Worm (Caenorhabditis elegans) whole organism, L2 larva: ENCODE data around the gene soc-2.

Source experiments
- C34F6.9 ChIP-seq: fragments of 150-350 bp; optimal IDR thresholded peaks from 2 replicates; lab custom pipeline; 2014; ENCODE audit warnings: missing biosample characterization, missing genetic modification characterization
- F13H6.1 ChIP-seq: sonication (generic microtip); optimal IDR thresholded peaks from 2 replicates; lab custom pipeline; 2016; ENCODE audit warnings: missing genetic modification characterization, missing compliant biosample characterization
- R02D3.7 ChIP-seq: fragments of 150-350 bp; optimal IDR thresholded peaks from 2 replicates; lab custom pipeline; 2014; ENCODE audit warnings: missing biosample characterization, missing genetic modification characterization
- Y55F3AM.14 ChIP-seq: fragments of 200-800 bp; sonication (Bioruptor generic); optimal IDR thresholded peaks from 2 replicates; lab custom pipeline; 2018; ENCODE audit warnings: mild to moderate bottlenecking, missing genetic modification characterization, missing compliant biosample characterization
- ZK546.5 ChIP-seq: sonication (generic microtip); optimal IDR thresholded peaks from 2 replicates; lab custom pipeline; 2017; ENCODE audit warnings: missing biosample characterization, missing genetic modification characterization
- alr-1 ChIP-seq: fragments of 150-350 bp; optimal IDR thresholded peaks from 2 replicates; lab custom pipeline; 2014; ENCODE audit warnings: missing biosample characterization, missing genetic modification characterization
- blmp-1 ChIP-seq: sonication (generic microtip); optimal IDR thresholded peaks from 2 replicates; lab custom pipeline; 2017; ENCODE audit warnings: missing genetic modification characterization, mild to moderate bottlenecking, missing compliant biosample characterization, antibody characterized with exemption, moderate library complexity; ENCODE audit not compliant: insufficient read depth
- ceh-16 ChIP-seq: fragments of 150-350 bp; optimal IDR thresholded peaks from 2 replicates; lab custom pipeline; 2014; ENCODE audit warnings: missing biosample characterization, missing genetic modification characterization
- ceh-82 ChIP-seq: fragments of 150-350 bp; optimal IDR thresholded peaks from 2 replicates; lab custom pipeline; 2014; ENCODE audit warnings: missing biosample characterization, missing genetic modification characterization
- crh-2 ChIP-seq: sonication (generic microtip); optimal IDR thresholded peaks from 2 replicates; lab custom pipeline; 2017; ENCODE audit warnings: missing biosample characterization, missing genetic modification characterization
- elt-1 ChIP-seq: fragments of 150-350 bp; optimal IDR thresholded peaks from 2 replicates; lab custom pipeline; 2014; ENCODE audit warnings: missing biosample characterization, missing genetic modification characterization
- elt-3 ChIP-seq: sonication (generic microtip); optimal IDR thresholded peaks from 2 replicates; lab custom pipeline; 2017; ENCODE audit warnings: missing biosample characterization, missing genetic modification characterization
- fos-1 ChIP-seq: fragments of 150-350 bp; optimal IDR thresholded peaks from 2 replicates; lab custom pipeline; 2014; ENCODE audit warnings: missing biosample characterization, missing genetic modification characterization
- gmeb-1 ChIP-seq: fragments of 150-350 bp; optimal IDR thresholded peaks from 2 replicates; lab custom pipeline; 2014; ENCODE audit warnings: missing biosample characterization, missing genetic modification characterization
- lin-11 ChIP-seq: fragments of 150-350 bp; sonication (generic microtip); optimal IDR thresholded peaks from 2 replicates; lab custom pipeline; 2014; ENCODE audit warnings: missing biosample characterization, missing genetic modification characterization, inconsistent platforms, mixed read lengths
- lin-13 ChIP-seq: fragments of 150-350 bp; optimal IDR thresholded peaks from 2 replicates; lab custom pipeline; 2014; ENCODE audit warnings: missing biosample characterization, missing genetic modification reagents, missing genetic modification characterization
- lin-39 ChIP-seq: fragments of 150-350 bp; optimal IDR thresholded peaks from 2 replicates; lab custom pipeline; 2014; ENCODE audit warnings: missing biosample characterization, missing genetic modification reagents, missing genetic modification characterization
- lsy-2 ChIP-seq, 2 experiments: fragments of 150-350 bp in 1 of 2; sonication (generic microtip) in 1 of 2; optimal IDR thresholded peaks; 2 replicates each; lab custom pipeline; 2014 to 2017; ENCODE audit warnings: missing biosample characterization in 2 of 2, missing genetic modification characterization in 2 of 2
- mab-5 ChIP-seq: fragments of 150-350 bp; optimal IDR thresholded peaks from 2 replicates; lab custom pipeline; 2014; ENCODE audit warnings: missing biosample characterization, missing genetic modification characterization
- mbf-1 ChIP-seq: sonication (generic microtip); optimal IDR thresholded peaks from 2 replicates; lab custom pipeline; 2017; ENCODE audit warnings: missing biosample characterization, missing genetic modification characterization
- mdl-1 ChIP-seq, 2 experiments: fragments of 150-350 bp in 1 of 2; sonication (generic microtip) in 1 of 2; optimal IDR thresholded peaks; 2 replicates each; lab custom pipeline; 2017; ENCODE audit warnings: missing biosample characterization in 2 of 2, missing genetic modification characterization in 2 of 2
- nhr-10 ChIP-seq: sonication (generic microtip); optimal IDR thresholded peaks from 2 replicates; lab custom pipeline; 2017; ENCODE audit warnings: missing biosample characterization, missing genetic modification characterization
- nhr-12 ChIP-seq: fragments of 150-350 bp; optimal IDR thresholded peaks from 2 replicates; lab custom pipeline; 2014; ENCODE audit warnings: missing biosample characterization, missing genetic modification characterization
- nhr-129 ChIP-seq: fragments of 150-350 bp; optimal IDR thresholded peaks from 2 replicates; lab custom pipeline; 2014; ENCODE audit warnings: missing biosample characterization, missing genetic modification characterization
- nhr-21 ChIP-seq: fragments of 150-350 bp; optimal IDR thresholded peaks from 2 replicates; lab custom pipeline; 2014; ENCODE audit warnings: missing biosample characterization, missing genetic modification characterization
- nhr-23 ChIP-seq: fragments of 150-350 bp; optimal IDR thresholded peaks from 2 replicates; lab custom pipeline; 2014; ENCODE audit warnings: missing biosample characterization, missing genetic modification reagents, missing genetic modification characterization
- nhr-25 ChIP-seq: fragments of 150-350 bp; sonication (generic microtip); optimal IDR thresholded peaks from 3 replicates; lab custom pipeline; 2014; ENCODE audit warnings: missing biosample characterization, missing genetic modification characterization
- nhr-6 ChIP-seq: fragments of 150-350 bp; optimal IDR thresholded peaks from 2 replicates; lab custom pipeline; 2014; ENCODE audit warnings: missing biosample characterization, missing genetic modification characterization
- nhr-77 ChIP-seq: fragments of 150-350 bp; optimal IDR thresholded peaks from 2 replicates; lab custom pipeline; 2014; ENCODE audit warnings: missing biosample characterization, missing genetic modification characterization
- peb-1 ChIP-seq: fragments of 150-350 bp; optimal IDR thresholded peaks from 2 replicates; lab custom pipeline; 2014; ENCODE audit warnings: missing biosample characterization, missing genetic modification characterization
- sma-3 ChIP-seq: sonication (generic microtip); optimal IDR thresholded peaks from 2 replicates; lab custom pipeline; 2016; ENCODE audit warnings: missing genetic modification reagents, missing genetic modification characterization, missing compliant biosample characterization
- sma-9 ChIP-seq, 2 experiments: fragments of 150-350 bp in 1 of 2; sonication (generic microtip) in 1 of 2; optimal IDR thresholded peaks; 2 replicates each; lab custom pipeline; 2014 to 2016; ENCODE audit warnings: missing genetic modification characterization in 2 of 2, mild to moderate bottlenecking in 1 of 2, missing biosample characterization in 1 of 2, missing compliant biosample characterization in 1 of 2, missing genetic modification reagents in 1 of 2, moderate library complexity in 1 of 2
- unc-39 ChIP-seq: fragments of 150-350 bp; optimal IDR thresholded peaks from 2 replicates; lab custom pipeline; 2014; ENCODE audit warnings: missing biosample characterization, missing genetic modification characterization
- unc-55 ChIP-seq: fragments of 150-350 bp; sonication (generic microtip); optimal IDR thresholded peaks from 3 replicates; lab custom pipeline; 2014; ENCODE audit warnings: missing biosample characterization, missing genetic modification reagents, missing genetic modification characterization
- zag-1 ChIP-seq: fragments of 150-350 bp; optimal IDR thresholded peaks from 2 replicates; lab custom pipeline; 2014; ENCODE audit warnings: missing biosample characterization, missing genetic modification characterization
- ztf-1 ChIP-seq: fragments of 200-800 bp; sonication (Bioruptor generic); conservative IDR thresholded peaks from 2 replicates; pipeline ENCODE4 v1.3.6; 2022; ENCODE audit warnings: missing genetic modification characterization, missing compliant biosample characterization
- ztf-11 ChIP-seq: sonication (generic microtip); optimal IDR thresholded peaks from 2 replicates; lab custom pipeline; 2017; ENCODE audit warnings: missing biosample characterization, missing genetic modification characterization
- ztf-4 ChIP-seq: fragments of 150-350 bp; optimal IDR thresholded peaks from 2 replicates; lab custom pipeline; 2014; ENCODE audit warnings: missing biosample characterization, missing genetic modification characterization

The soc-2 gene

DNA sequence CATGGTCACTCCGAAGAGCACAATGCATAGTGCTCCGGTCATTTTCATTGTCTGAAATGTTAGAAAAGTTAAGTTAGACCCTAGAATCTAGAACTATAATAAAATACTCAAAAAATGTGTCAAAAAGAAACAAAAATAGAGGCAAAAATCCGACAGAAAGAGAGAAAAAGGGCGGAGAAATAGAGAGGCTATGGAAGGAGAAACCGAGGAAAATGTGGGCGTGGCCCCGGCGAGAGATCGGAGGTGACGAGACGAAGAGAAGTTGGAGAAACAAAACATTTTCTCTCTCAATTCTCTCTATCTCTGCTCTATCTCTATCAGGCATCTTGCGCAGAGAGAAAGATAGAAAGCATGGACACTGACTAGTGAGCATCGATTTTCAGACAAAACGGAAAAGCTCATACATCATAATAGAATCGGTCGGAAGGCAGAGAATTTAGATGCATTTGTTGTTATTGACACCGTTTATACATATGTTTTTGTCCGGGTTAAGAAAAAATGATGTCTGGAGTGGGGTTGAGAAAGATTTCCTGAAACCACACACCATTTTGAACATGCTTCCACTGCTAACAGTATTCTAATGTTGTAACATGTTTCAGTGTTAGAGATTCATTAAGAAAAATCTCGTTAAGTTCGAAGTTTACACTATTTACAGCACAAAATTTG lies 48.9 kb downstream of the soc-2 start, which contains the start of gene C02B10.3 (continued):
- peak in 1 of 2 experiments; percentile 68 for TF ChIP-seq lsy-2 (tag; optimal IDR thresholded peaks at IDR 0.05; lab: Kevin White, UChicago)
- no peak for TF ChIP-seq ZK546.5 (tag; lab: Kevin White, UChicago)
- TF ChIP-seq lin-11: peak; percentile 18
- no peak for TF ChIP-seq unc-39 (tag; lab: Kevin White, UChicago)
- no peak for TF ChIP-seq nhr-10 (tag; lab: Kevin White, UChicago)
- peak; percentile 24 for TF ChIP-seq F13H6.1
- TF ChIP-seq mbf-1 (tag; lab: Kevin White, UChicago): no peak
- no peak for TF ChIP-seq gmeb-1 (tag; lab: Kevin White, UChicago)

DNA sequence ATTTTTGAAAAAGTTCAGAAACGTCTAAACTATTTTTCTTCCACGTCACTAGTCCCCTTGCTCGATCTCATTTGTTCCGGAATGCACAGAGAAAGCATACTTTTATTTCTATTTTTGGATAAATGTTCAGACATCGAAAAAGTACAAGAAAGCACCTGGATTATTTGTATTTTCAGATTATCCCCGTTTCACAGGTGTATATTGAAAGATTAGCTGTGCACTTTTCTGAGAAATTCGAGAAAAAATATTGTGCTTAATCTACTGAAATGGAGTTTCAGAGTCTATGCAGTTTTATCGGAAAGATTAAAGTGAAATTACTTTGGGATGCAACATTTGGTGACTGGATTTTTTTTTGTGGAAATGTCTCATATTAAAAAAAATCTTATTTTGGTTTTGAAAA lies 50.3 kb downstream of the soc-2 start:
- TF ChIP-seq lin-11 (no peak), mab-5 (tag; lab: Kevin White, UChicago) (no peak), mdl-1 (tag; optimal IDR thresholded peaks at IDR 0.05; lab: Kevin White, UChicago) (no peak), alr-1 (no peak), ceh-16 (tag; lab: Kevin White, UChicago) (no peak), lsy-2 (tag; optimal IDR thresholded peaks at IDR 0.05; lab: Kevin White, UChicago) (no peak)

DNA sequence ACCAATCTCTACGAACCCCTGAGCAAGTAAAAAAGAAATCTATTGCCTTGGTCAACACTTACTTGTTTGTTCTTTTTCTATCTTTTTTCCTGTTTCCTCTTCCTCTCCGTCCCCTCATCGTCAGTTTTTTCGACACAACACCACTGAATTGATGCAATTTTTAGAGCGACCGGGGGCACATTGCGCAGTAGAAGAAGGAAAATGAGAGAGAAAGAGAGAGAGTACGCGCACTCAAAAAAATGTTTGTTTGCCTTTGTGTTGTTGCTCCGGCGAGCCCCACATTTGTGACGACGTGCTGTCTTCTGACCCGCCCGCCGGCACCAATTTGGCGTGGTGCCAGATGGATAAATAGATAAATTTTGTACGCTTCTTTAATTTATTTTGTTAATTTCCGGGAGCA lies 52.1 kb downstream of the soc-2 start:
- TF ChIP-seq elt-1 (tag; lab: Kevin White, UChicago) (no peak), ztf-4 (tag; lab: Kevin White, UChicago) (peak; percentile 43), crh-2 (peak; percentile 0), lin-39 (tag; lab: Kevin White, UChicago) (no peak), nhr-129 (tag; lab: Kevin White, UChicago) (peak; percentile 64), nhr-77 (no peak), C34F6.9 (tag; lab: Kevin White, UChicago) (peak; percentile 39), Y55F3AM.14 (peak; percentile 66), sma-9 (GFP tag; optimal IDR thresholded peaks at IDR 0.05; lab: Kevin White, UChicago) (peak; percentile 16), sma-9 (tag; optimal IDR thresholded peaks at IDR 0.05; lab: Kevin White, UChicago) (no peak), nhr-25 (tag; lab: Kevin White, UChicago) (no peak), mdl-1 (tag; optimal IDR thresholded peaks at IDR 0.05; lab: Kevin White, UChicago) (no peak), nhr-6 (tag; lab: Kevin White, UChicago) (no peak), ceh-16 (tag; lab: Kevin White, UChicago) (no peak), unc-55 (GFP tag; lab: Kevin White, UChicago) (peak; percentile 5), nhr-21 (tag; lab: Kevin White, UChicago) (no peak), blmp-1 (tag; lab: Kevin White, UChicago) (no peak), ztf-1 (GFP tag; lab: Robert Waterston, UW) (no peak), nhr-10 (tag; lab: Kevin White, UChicago) (no peak), zag-1 (tag; lab: Kevin White, UChicago) (peak; percentile 37), mbf-1 (tag; lab: Kevin White, UChicago) (no peak), lin-11 (peak; percentile 41), lsy-2 (tag; optimal IDR thresholded peaks at IDR 0.05; lab: Kevin White, UChicago) (peak in 1 of 2 experiments; percentile 39), nhr-12 (tag; lab: Kevin White, UChicago) (no peak), fos-1 (tag; lab: Kevin White, UChicago) (no peak), unc-39 (tag; lab: Kevin White, UChicago) (no peak), sma-3 (GFP tag; lab: Kevin White, UChicago) (no peak), F13H6.1 (peak; percentile 50), elt-3 (tag; lab: Kevin White, UChicago) (no peak), peb-1 (tag; lab: Kevin White, UChicago) (no peak), ceh-82 (no peak), lin-13 (GFP tag; lab: Kevin White, UChicago) (peak; percentile 4)

- no peak for TF ChIP-seq elt-1 (tag; lab: Kevin White, UChicago)
- TF ChIP-seq ztf-11 (tag; lab: Kevin White, UChicago): no peak
- TF ChIP-seq gmeb-1 (tag; lab: Kevin White, UChicago): no peak
- no peak for TF ChIP-seq unc-39 (tag; lab: Kevin White, UChicago)
- no peak for TF ChIP-seq nhr-129 (tag; lab: Kevin White, UChicago)
- TF ChIP-seq nhr-23 (tag; lab: Kevin White, UChicago): no peak
- TF ChIP-seq lsy-2 (tag; optimal IDR thresholded peaks at IDR 0.05; lab: Kevin White, UChicago): no peak
- TF ChIP-seq R02D3.7 (tag; lab: Kevin White, UChicago): no peak
- TF ChIP-seq ZK546.5 (tag; lab: Kevin White, UChicago): no peak
These were observed 58.8 kb downstream of the soc-2 start for ce11 chrIV:5093462-5093861.
